Worm (Caenorhabditis elegans) whole organism, L1 larva: ENCODE measurements around the gene F35D2.2.

Source experiments
- ama-1 ChIP-seq: fragments of 150-350 bp; optimal IDR thresholded peaks from 2 replicates; lab custom pipeline; 2014
- blmp-1 ChIP-seq: fragments of 150-350 bp; optimal IDR thresholded peaks from 2 replicates; lab custom pipeline; 2014; ENCODE audit warnings: missing biosample characterization, missing genetic modification characterization
- ceh-63 ChIP-seq: fragments of 200-800 bp; sonication (Bioruptor generic); optimal IDR thresholded peaks from 2 replicates; lab custom pipeline; 2018; ENCODE audit warnings: mild to moderate bottlenecking, missing genetic modification characterization, missing compliant biosample characterization
- elt-3 ChIP-seq, 6 experiments: fragments of 150-350 bp in 1 of 6; sonication (generic microtip); optimal IDR thresholded peaks; 2 replicates each; lab custom pipeline; 2017 to 2018; ENCODE audit warnings: missing biosample characterization in 6 of 6, missing genetic modification characterization in 6 of 6, inconsistent platforms in 1 of 6
- jun-1 ChIP-seq: fragments of 150-350 bp; optimal IDR thresholded peaks from 2 replicates; lab custom pipeline; 2014; ENCODE audit warnings: missing biosample characterization, missing genetic modification reagents, missing genetic modification characterization
- lin-14 ChIP-seq: fragments of 200-800 bp; sonication (Bioruptor generic); optimal IDR thresholded peaks from 2 replicates; lab custom pipeline; 2018; ENCODE audit warnings: mild to moderate bottlenecking, missing genetic modification characterization, moderate library complexity, missing compliant biosample characterization
- lsy-2 ChIP-seq, 2 experiments: fragments of 150-350 bp; optimal IDR thresholded peaks; 2 replicates each; lab custom pipeline; 2014; ENCODE audit warnings: missing biosample characterization in 2 of 2, missing genetic modification characterization in 2 of 2
- mdl-1 ChIP-seq, 2 experiments: fragments of 150-350 bp; optimal IDR thresholded peaks; 2 replicates each; lab custom pipeline; 2014 to 2017; ENCODE audit warnings: missing biosample characterization in 2 of 2, missing genetic modification characterization in 2 of 2, inconsistent platforms in 1 of 2
- nhr-28 ChIP-seq: fragments of 150-350 bp; optimal IDR thresholded peaks from 2 replicates; lab custom pipeline; 2014; ENCODE audit warnings: missing biosample characterization, missing genetic modification characterization
- nhr-90 ChIP-seq: sonication (generic microtip); optimal IDR thresholded peaks from 2 replicates; lab custom pipeline; 2016; ENCODE audit warnings: mild to moderate bottlenecking, missing genetic modification characterization, missing compliant biosample characterization; ENCODE audit not compliant: poor library complexity
- tbx-2 ChIP-seq: sonication (generic microtip); optimal IDR thresholded peaks from 2 replicates; lab custom pipeline; 2016; ENCODE audit warnings: missing genetic modification characterization, missing compliant biosample characterization
- xbp-1 ChIP-seq: sonication (generic microtip); optimal IDR thresholded peaks from 2 replicates; lab custom pipeline; 2016; ENCODE audit warnings: missing genetic modification characterization, missing compliant biosample characterization

- TF ChIP-seq elt-3 (tag; optimal IDR thresholded peaks at IDR 0.05; lab: Kevin White, UChicago) (peak in 2 of 6 experiments; percentile 92 to 95), xbp-1 (tag; lab: Kevin White, UChicago) (no peak), ceh-63 (GFP tag; lab: Kevin White, UChicago) (no peak), nhr-28 (tag; lab: Kevin White, UChicago) (no peak), blmp-1 (peak; percentile 98), jun-1 (tag; lab: Kevin White, UChicago) (no peak), tbx-2 (tag; lab: Kevin White, UChicago) (peak; percentile 64), lin-14 (peak; percentile 71), lsy-2 (tag; optimal IDR thresholded peaks at IDR 0.05; lab: Kevin White, UChicago) (no peak), mdl-1 (tag; optimal IDR thresholded peaks at IDR 0.05; lab: Kevin White, UChicago) (peak in 1 of 2 experiments; percentile 90), ama-1 (lab: Kevin White, UChicago) (no peak), nhr-90 (peak; percentile 82)
Observed at ce11 chrII:7528210-7528609, 46.0 kb upstream of the F35D2.2 start.
